In the genomic region with DNA sequence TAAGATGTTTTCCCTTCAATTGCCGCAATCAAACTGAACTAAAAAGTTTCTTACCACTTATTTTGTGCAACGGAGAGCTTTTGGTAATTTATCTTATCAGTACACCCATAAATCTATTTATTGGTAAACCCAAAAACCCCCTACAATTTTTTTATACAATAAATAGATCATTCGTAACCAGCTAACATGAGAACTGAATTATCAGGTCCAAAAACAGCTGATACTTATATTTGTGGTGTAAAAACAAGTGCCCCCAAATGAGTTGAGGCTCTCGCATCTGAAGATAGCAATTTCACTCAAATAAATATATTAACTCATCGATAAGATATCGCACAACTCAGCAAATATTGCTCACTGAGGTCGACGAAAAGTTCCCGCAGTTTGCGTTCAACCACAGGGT, we compare ENCODE assay signal across 4 fruit fly cellular contexts.
TF ChIP-seq lines count a peak whose summit lies in the region.

A gene (minus strand): TSS at position 25 of the 400 bp plus-strand sequence.

- TF ChIP-seq CTCF in whole organism, embryonic (GFP tag; optimal IDR thresholded peaks at IDR 0.05; lab: Kevin White, UChicago): no peak

TF ChIP-seq in whole organism, adult, 20 proteins besides CTCF, POLR2A, EP300 and RAD21:
- TF ChIP-seq Hr96 (GFP tag; optimal IDR thresholded peaks at IDR 0.05; lab: Kevin White, UChicago) (no peak), bab1 (GFP tag; optimal IDR thresholded peaks at IDR 0.05; lab: Kevin White, UChicago) (no peak), kay (GFP tag; lab: Kevin White, UChicago; ENCODE audit: borderline replicate concordance) (peak; percentile 27), CG12768 (GFP tag; optimal IDR thresholded peaks at IDR 0.05; lab: Kevin White, UChicago) (no peak), CG33017 (tag; optimal IDR thresholded peaks at IDR 0.05; lab: Kevin White, UChicago) (no peak), CG7045 (GFP tag; optimal IDR thresholded peaks at IDR 0.05; lab: Kevin White, UChicago) (no peak), CG1620 (GFP tag; optimal IDR thresholded peaks at IDR 0.05; lab: Kevin White, UChicago) (no peak), ovo (GFP tag; optimal IDR thresholded peaks at IDR 0.05; lab: Kevin White, UChicago) (no peak), tj (GFP tag; optimal IDR thresholded peaks at IDR 0.05; lab: Kevin White, UChicago) (no peak), CG7101 (tag; optimal IDR thresholded peaks at IDR 0.05; lab: Kevin White, UChicago) (no peak), Mnt (GFP tag; optimal IDR thresholded peaks at IDR 0.05; lab: Kevin White, UChicago) (peak; percentile 5), Clk (GFP tag; optimal IDR thresholded peaks at IDR 0.05; lab: Kevin White, UChicago) (no peak), pad (GFP tag; optimal IDR thresholded peaks at IDR 0.05; lab: Kevin White, UChicago) (no peak), CG5204 (GFP tag; optimal IDR thresholded peaks at IDR 0.05; lab: Kevin White, UChicago) (peak; percentile 8), CG14711 (tag; optimal IDR thresholded peaks at IDR 0.05; lab: Kevin White, UChicago) (no peak), toe (GFP tag; optimal IDR thresholded peaks at IDR 0.05; lab: Kevin White, UChicago) (no peak), cnc (optimal IDR thresholded peaks at IDR 0.05; lab: Kevin White, UChicago) (no peak), cic (GFP tag; optimal IDR thresholded peaks at IDR 0.05; lab: Kevin White, UChicago) (peak; percentile 65), CG11617 (GFP tag; optimal IDR thresholded peaks at IDR 0.05; lab: Kevin White, UChicago) (peak; percentile 0), Crg-1 (GFP tag; optimal IDR thresholded peaks at IDR 0.05; lab: Kevin White, UChicago) (no peak)
TF ChIP-seq in whole organism, adult: peak in this region for 5.

TF ChIP-seq in whole organism, embryonic, 481 proteins besides CTCF, POLR2A, EP300 and RAD21 (continues in another document):
- TF ChIP-seq lov (optimal IDR thresholded peaks at IDR 0.05; lab: Kevin White, UChicago) (no peak), lov (GFP tag; IDR thresholded peaks at IDR 0.05; lab: Robert Waterston, UW) (no peak), CG6791 (GFP tag; IDR thresholded peaks at IDR 0.05; lab: Robert Waterston, UW; ENCODE audit: partially characterized antibody) (no peak), CG10543 (GFP tag; optimal IDR thresholded peaks at IDR 0.05; lab: Kevin White, UChicago) (no peak), CG10147 (GFP tag; optimal IDR thresholded peaks at IDR 0.05; lab: Kevin White, UChicago) (no peak), CG15601 (tag; optimal IDR thresholded peaks at IDR 0.05; lab: Kevin White, UChicago) (no peak), CG3163 (GFP tag; optimal IDR thresholded peaks at IDR 0.05; lab: Kevin White, UChicago) (no peak), Nf-YC (tag; optimal IDR thresholded peaks at IDR 0.05; lab: Kevin White, UChicago) (no peak), sug (tag; optimal IDR thresholded peaks at IDR 0.05; lab: Kevin White, UChicago) (peak; percentile 92), Rx (GFP tag; IDR thresholded peaks at IDR 0.05; lab: Robert Waterston, UW) (no peak), Pdp1 (GFP tag; optimal IDR thresholded peaks at IDR 0.05; lab: Kevin White, UChicago) (peak in 1 of 2 experiments; percentile 22), CG5180 (GFP tag; optimal IDR thresholded peaks at IDR 0.05; lab: Kevin White, UChicago) (peak; percentile 19), CG17829 (tag; optimal IDR thresholded peaks at IDR 0.05; lab: Kevin White, UChicago) (no peak), NC2β (GFP tag; optimal IDR thresholded peaks at IDR 0.05; lab: Kevin White, UChicago) (no peak), crp (GFP tag; optimal IDR thresholded peaks at IDR 0.05; lab: Kevin White, UChicago) (peak in 1 of 2 experiments; percentile 12), z (GFP tag; IDR thresholded peaks at IDR 0.05; lab: Robert Waterston, UW) (peak; percentile 72; the same call in 1 of the 3 replicates), TFAM (GFP tag; optimal IDR thresholded peaks at IDR 0.05; lab: Kevin White, UChicago) (no peak), CrebB (tag; optimal IDR thresholded peaks at IDR 0.05; lab: Kevin White, UChicago) (no peak), Lhr (GFP tag; optimal IDR thresholded peaks at IDR 0.05; lab: Kevin White, UChicago) (no peak), sd (tag; optimal IDR thresholded peaks at IDR 0.05; lab: Kevin White, UChicago) (peak; percentile 16), Hey (tag; optimal IDR thresholded peaks at IDR 0.05; lab: Kevin White, UChicago) (peak; percentile 5), CG14014 (GFP tag; IDR thresholded peaks at IDR 0.05; lab: Robert Waterston, UW) (no peak), exex (tag; optimal IDR thresholded peaks at IDR 0.05; lab: Kevin White, UChicago) (peak; percentile 87)

TF ChIP-seq in whole organism, prepupa, 60 proteins besides CTCF, POLR2A, EP300 and RAD21:
- TF ChIP-seq vri (GFP tag; optimal IDR thresholded peaks at IDR 0.05; lab: Kevin White, UChicago) (peak; percentile 73), cyc (GFP tag; optimal IDR thresholded peaks at IDR 0.05; lab: Kevin White, UChicago) (no peak), fkh (GFP tag; optimal IDR thresholded peaks at IDR 0.05; lab: Kevin White, UChicago) (peak; percentile 2), Eip93F (GFP tag; optimal IDR thresholded peaks at IDR 0.05; lab: Kevin White, UChicago) (no peak), svp (GFP tag; lab: Kevin White, UChicago) (peak; percentile 85), Hr39 (GFP tag; optimal IDR thresholded peaks at IDR 0.05; lab: Kevin White, UChicago) (no peak)

TF ChIP-seq in whole organism, wandering third instar larva, 38 proteins besides CTCF, POLR2A, EP300 and RAD21:
- TF ChIP-seq sv (GFP tag; optimal IDR thresholded peaks at IDR 0.05; lab: Kevin White, UChicago) (no peak), Rel (GFP tag; optimal IDR thresholded peaks at IDR 0.05; lab: Kevin White, UChicago) (no peak), Rel (tag; optimal IDR thresholded peaks at IDR 0.05; lab: Kevin White, UChicago) (peak; percentile 96), foxo (GFP tag; optimal IDR thresholded peaks at IDR 0.05; lab: Kevin White, UChicago) (no peak), CrebA (GFP tag; optimal IDR thresholded peaks at IDR 0.05; lab: Kevin White, UChicago; ENCODE audit: borderline replicate concordance) (peak; percentile 11)
